Fruit fly (Drosophila melanogaster): ENCODE results near the gene Gnmt.

The Gnmt gene

DNA sequence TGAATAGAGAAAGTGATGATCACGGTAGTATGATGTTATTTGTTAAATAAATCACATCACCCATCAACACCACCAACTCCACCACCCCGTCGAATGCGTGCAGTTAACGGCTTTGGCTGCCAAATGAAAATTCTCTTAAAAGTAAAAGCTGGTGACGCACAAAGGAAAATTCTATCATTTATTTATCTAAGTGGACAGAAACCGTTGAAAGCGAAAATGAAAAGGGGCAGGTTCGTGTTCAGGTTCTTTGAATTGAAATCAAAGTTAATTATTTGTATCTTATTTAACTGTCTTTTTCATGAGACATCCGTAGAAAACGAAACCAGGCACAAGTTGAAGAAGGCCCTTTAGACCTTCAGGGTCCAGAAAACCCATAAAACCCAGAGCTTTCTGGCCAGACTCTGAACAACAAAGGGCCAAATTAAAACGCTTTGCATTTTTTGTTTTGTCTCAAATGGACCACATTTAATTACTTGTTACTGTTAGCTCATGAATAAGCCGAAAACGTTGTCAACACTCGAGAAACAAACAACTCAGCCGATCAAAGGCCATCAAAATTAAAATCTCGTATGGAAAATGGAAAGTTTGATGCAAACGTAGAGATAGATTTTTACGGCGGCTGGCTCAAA is 8.1 kb upstream of the Gnmt start:
- no peak for TF ChIP-seq Hnf4 (GFP tag; optimal IDR thresholded peaks at IDR 0.05)
- TF ChIP-seq jim (GFP tag; optimal IDR thresholded peaks at IDR 0.05) = no peak
- TF ChIP-seq dmrt93B (GFP tag; optimal IDR thresholded peaks at IDR 0.05) = no peak
- no peak for TF ChIP-seq brk (GFP tag; optimal IDR thresholded peaks at IDR 0.05)
- TF ChIP-seq sv (GFP tag; optimal IDR thresholded peaks at IDR 0.05) = no peak
- TF ChIP-seq sage (GFP tag; optimal IDR thresholded peaks at IDR 0.05) = no peak
- TF ChIP-seq Dfd (GFP tag; optimal IDR thresholded peaks at IDR 0.05) = no peak
- no peak for TF ChIP-seq Vsx2 (GFP tag; optimal IDR thresholded peaks at IDR 0.05; ENCODE audit: partially characterized antibody)
- no peak for TF ChIP-seq CG32264 (GFP tag; optimal IDR thresholded peaks at IDR 0.05)
- TF ChIP-seq lola (GFP tag; optimal IDR thresholded peaks at IDR 0.05) = no peak
- TF ChIP-seq fru (GFP tag; optimal IDR thresholded peaks at IDR 0.05) = no peak
- no peak for TF ChIP-seq Hr78 (GFP tag; optimal IDR thresholded peaks at IDR 0.05)
- TF ChIP-seq CG9705 (GFP tag; optimal IDR thresholded peaks at IDR 0.05) = no peak
- TF ChIP-seq N (GFP tag; optimal IDR thresholded peaks at IDR 0.05) = no peak
- TF ChIP-seq GATAd (GFP tag; optimal IDR thresholded peaks at IDR 0.05) = no peak
- no peak for TF ChIP-seq br (GFP tag; optimal IDR thresholded peaks at IDR 0.05)
- no peak for TF ChIP-seq CrebA (GFP tag; optimal IDR thresholded peaks at IDR 0.05; ENCODE audit: borderline replicate concordance)
- no peak for TF ChIP-seq Sp1 (GFP tag; optimal IDR thresholded peaks at IDR 0.05)
- TF ChIP-seq ey (GFP tag; optimal IDR thresholded peaks at IDR 0.05) = no peak

DNA sequence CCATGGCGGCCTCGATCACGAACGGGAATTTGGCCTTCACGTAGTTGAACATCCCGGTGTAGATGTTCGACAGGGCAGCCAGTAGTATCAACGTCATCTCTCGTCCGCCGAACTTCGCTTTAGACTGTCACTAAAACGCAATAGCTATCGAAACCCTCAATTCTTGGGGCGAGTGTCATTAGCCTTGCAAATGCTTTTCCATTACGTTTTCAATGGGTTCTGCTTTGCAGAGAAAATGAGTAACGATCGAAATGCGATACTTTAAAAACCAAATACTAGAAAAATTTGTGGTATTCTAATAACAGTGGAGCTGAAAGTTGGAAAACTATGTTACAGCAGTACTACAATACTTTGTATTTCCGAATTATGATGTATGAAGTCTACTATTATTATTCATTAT is 1.8 kb downstream of the Gnmt start, which contains the start of gene CG43630:
Gene CG43630 (minus strand): TSS at position 101 of the 400 bp plus-strand sequence.
- TF ChIP-seq CG32264 (GFP tag; optimal IDR thresholded peaks at IDR 0.05) (no peak), HLH106 (tag; optimal IDR thresholded peaks at IDR 0.05) (no peak), Hnf4 (GFP tag; optimal IDR thresholded peaks at IDR 0.05) (no peak), sage (GFP tag; optimal IDR thresholded peaks at IDR 0.05) (no peak), dmrt93B (GFP tag; optimal IDR thresholded peaks at IDR 0.05) (no peak)

DNA sequence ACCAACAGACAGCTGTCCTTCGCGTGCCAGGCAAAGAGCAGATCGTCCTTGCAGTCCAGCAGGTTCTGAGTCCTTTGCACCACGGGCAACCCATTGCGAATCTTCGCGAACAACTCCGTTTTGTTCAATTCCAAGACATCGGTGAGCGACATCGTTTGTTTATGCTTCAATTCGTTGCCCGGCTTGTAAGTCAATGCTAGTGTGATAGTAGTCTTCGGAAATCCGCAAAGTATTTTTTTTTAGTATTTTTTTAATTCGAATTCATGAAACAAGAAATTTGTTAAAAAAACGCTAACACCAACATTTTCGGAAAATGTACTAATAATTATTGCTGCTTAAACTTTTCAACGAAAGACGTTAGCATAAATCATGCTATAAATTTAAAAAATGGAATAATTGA is 4.4 kb downstream of the Gnmt start, which contains the start of gene mbo:
Gene mbo (minus strand): TSS at position 203 of the 400 bp plus-strand sequence.
- TF ChIP-seq CrebA (GFP tag; optimal IDR thresholded peaks at IDR 0.05; ENCODE audit: borderline replicate concordance) (no peak), Dif (GFP tag; optimal IDR thresholded peaks at IDR 0.05; ENCODE audit: partially characterized antibody) (no peak), ey (GFP tag; optimal IDR thresholded peaks at IDR 0.05) (no peak), fru (GFP tag; optimal IDR thresholded peaks at IDR 0.05) (no peak), dsf (GFP tag; optimal IDR thresholded peaks at IDR 0.05; ENCODE audit: borderline replicate concordance) (no peak), Hnf4 (GFP tag; optimal IDR thresholded peaks at IDR 0.05) (no peak), usp (GFP tag; optimal IDR thresholded peaks at IDR 0.05) (no peak), foxo (GFP tag; optimal IDR thresholded peaks at IDR 0.05) (no peak), CG32264 (GFP tag; optimal IDR thresholded peaks at IDR 0.05) (no peak), dmrt93B (GFP tag; optimal IDR thresholded peaks at IDR 0.05) (no peak), Abd-B (GFP tag; optimal IDR thresholded peaks at IDR 0.05) (no peak), Mio (GFP tag; optimal IDR thresholded peaks at IDR 0.05) (no peak), rgr (GFP tag; optimal IDR thresholded peaks at IDR 0.05) (no peak), N (GFP tag; optimal IDR thresholded peaks at IDR 0.05) (no peak), tai (GFP tag; optimal IDR thresholded peaks at IDR 0.05) (no peak), woc (GFP tag; optimal IDR thresholded peaks at IDR 0.05) (no peak)

DNA sequence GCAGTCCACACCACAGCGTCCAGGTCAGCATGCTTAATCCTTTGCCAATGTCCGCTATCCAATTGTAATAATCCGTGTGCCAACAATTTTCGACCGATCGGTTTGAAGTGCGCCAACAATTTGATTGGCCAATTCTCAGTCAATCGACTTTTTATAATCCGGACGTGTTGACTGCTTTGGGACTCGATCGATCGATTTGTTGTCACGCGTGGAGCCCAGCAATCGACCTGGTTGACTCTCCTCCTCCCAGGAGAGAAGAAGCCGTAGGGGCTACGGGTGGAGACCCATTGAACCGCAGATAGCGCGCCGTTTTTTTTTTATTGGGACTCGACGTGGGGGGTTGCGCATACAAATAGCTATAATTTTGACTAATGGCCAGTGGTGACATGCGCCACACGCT is 6.9 kb downstream of the Gnmt start, which contains the start of gene Cyp313a4:
Gene Cyp313a4 (minus strand): TSS at position 101 of the 400 bp plus-strand sequence.
- no peak for TF ChIP-seq Jra (GFP tag; optimal IDR thresholded peaks at IDR 0.05)
- no peak for TF ChIP-seq foxo (GFP tag; optimal IDR thresholded peaks at IDR 0.05)
- no peak for TF ChIP-seq Abd-B (GFP tag; optimal IDR thresholded peaks at IDR 0.05)
- TF ChIP-seq fru (GFP tag; optimal IDR thresholded peaks at IDR 0.05) = no peak

DNA sequence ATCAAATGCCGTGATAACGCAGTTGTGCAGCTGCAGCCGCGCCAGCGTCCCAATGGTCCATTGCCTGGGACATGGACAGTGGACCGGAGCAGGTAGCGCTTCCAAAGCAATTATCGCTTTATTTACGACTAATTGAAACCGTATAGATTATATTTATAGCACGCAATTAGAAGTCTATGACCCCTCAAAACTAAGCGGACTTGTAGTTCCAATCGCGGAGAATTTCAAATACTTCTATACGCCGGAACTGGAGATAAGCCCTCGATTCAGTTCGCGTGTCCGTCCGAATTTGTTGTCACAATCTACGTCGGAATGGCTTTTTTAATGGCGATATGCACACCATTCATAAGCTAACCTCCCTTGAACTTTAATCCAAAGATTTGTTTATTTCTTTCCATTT is 10.9 kb downstream of the Gnmt start:
- TF ChIP-seq h (GFP tag; optimal IDR thresholded peaks at IDR 0.05) (no peak), dsf (GFP tag; optimal IDR thresholded peaks at IDR 0.05; ENCODE audit: borderline replicate concordance) (no peak), tai (GFP tag; optimal IDR thresholded peaks at IDR 0.05) (no peak), Vsx2 (GFP tag; optimal IDR thresholded peaks at IDR 0.05; ENCODE audit: partially characterized antibody) (no peak), Mio (GFP tag; optimal IDR thresholded peaks at IDR 0.05) (no peak)
